Worm (Caenorhabditis elegans): Measurements from ENCODE around the gene F47B8.3.
A peak's percentile ranks its signal among the peaks of the same experiment; 100 is the strongest.

F47B8.3 gene

DNA sequence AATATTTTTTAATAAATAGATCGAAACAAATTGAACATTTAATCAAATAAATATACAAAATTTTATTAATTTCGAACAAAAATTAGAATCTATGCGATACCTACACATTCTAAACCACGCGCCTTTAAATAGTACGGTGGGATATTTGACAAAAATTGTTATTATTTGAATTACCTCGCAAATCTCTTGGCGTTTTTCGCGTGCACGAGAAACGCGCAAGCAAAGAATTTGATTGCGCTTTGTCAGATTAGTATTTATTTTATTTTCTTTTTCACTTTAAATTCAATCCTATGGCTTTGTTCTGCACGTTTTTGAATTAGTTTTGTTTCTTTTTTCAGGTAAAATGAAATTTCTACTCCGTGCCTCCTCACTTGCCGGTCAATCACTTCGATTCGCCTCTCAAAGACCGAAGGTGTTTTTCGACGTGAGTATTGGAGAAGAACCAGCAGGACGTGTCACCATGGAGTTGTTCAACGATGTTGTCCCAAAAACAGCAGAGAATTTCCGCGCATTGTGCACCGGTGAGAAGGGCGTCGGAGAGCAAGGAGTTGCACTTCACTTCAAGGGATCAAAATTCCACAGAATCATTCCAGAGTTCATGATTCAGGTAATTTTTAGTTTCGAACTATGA is 33.0 kb upstream of the F47B8.3 start, which contains the start of gene cyn-1 (continued):
- TF ChIP-seq F13H6.1 (tag; optimal IDR thresholded peaks at IDR 0.05) (no peak), ceh-18 (tag; optimal IDR thresholded peaks at IDR 0.05) (peak; percentile 33), ceh-30 (tag; optimal IDR thresholded peaks at IDR 0.05) (no peak)

DNA sequence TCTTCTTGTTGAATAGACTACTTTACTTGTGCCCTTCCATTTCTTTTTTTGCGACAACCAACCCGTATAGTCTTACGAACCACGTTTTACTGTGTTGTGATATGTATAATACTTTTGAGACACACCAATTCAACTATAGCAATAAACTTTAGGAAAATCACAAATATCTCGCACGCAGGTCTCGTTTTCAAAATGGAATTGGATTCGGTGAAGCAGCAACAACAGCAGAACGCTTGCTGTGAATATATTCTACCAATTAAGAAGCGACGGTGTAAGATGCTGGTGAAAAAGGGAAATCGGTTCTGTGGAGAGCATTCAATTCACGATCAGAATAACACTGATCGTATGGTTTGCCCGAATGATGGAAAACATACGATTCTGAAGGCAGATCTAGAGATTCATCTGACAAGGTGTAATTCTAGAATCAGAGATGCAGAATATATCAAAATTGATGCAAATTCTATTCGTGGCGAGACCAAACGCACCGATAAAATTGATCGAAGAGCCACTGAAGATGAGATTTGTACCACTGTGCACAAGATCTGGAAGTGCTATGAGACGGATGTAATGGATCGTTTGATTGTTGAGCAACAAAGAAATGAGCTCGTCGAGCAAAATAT is 31.6 kb upstream of the F47B8.3 start, which contains the start of gene Y49A3A.3:
TSS of gene Y49A3A.3 (plus strand) at position 153 of the 620 bp plus-strand sequence.
- peak; percentile 52 for TF ChIP-seq ama-1 (optimal IDR thresholded peaks at IDR 0.05)
- no peak for TF ChIP-seq F13H6.1 (tag; optimal IDR thresholded peaks at IDR 0.05)

DNA sequence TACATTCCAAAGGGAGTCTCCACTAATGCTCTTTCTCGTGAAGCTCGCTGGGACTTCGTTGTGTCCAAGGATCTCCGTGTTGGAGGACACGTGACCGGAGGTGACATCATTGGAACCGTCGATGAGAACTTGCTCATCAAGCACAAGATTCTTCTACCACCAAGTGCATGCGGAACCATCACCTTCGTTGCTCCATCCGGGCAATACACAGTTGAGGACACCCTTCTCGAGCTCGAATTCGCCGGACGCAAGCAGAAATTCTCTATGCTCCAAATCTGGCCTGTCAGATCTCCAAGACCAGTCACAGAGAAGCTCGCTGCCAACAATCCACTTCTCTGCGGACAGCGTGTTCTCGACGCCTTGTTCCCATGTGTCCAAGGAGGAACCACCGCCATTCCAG is 29.2 kb upstream of the F47B8.3 start:
- TF ChIP-seq ceh-18 (tag; optimal IDR thresholded peaks at IDR 0.05), result no peak
- no peak for TF ChIP-seq unc-55 (GFP tag; optimal IDR thresholded peaks at IDR 0.05)
- TF ChIP-seq C08G9.2 (tag; optimal IDR thresholded peaks at IDR 0.05), result no peak
- no peak for TF ChIP-seq pha-4 (tag; optimal IDR thresholded peaks at IDR 0.05)
- no peak for TF ChIP-seq nfya-1 (tag; optimal IDR thresholded peaks at IDR 0.05)
- no peak for TF ChIP-seq pros-1 (tag; optimal IDR thresholded peaks at IDR 0.05)
- no peak for TF ChIP-seq dmd-4 (tag; optimal IDR thresholded peaks at IDR 0.05; ENCODE audit: borderline replicate concordance)
- no peak for TF ChIP-seq unc-3 (GFP tag; conservative IDR thresholded peaks at IDR 0.05)
- TF ChIP-seq unc-3 (tag; optimal IDR thresholded peaks at IDR 0.05), result no peak
- TF ChIP-seq sox-2 (GFP tag; IDR thresholded peaks at IDR 0.05), result no peak
- no peak for TF ChIP-seq odd-2 (tag; optimal IDR thresholded peaks at IDR 0.05)
- no peak for TF ChIP-seq ceh-31 (tag; optimal IDR thresholded peaks at IDR 0.05)

DNA sequence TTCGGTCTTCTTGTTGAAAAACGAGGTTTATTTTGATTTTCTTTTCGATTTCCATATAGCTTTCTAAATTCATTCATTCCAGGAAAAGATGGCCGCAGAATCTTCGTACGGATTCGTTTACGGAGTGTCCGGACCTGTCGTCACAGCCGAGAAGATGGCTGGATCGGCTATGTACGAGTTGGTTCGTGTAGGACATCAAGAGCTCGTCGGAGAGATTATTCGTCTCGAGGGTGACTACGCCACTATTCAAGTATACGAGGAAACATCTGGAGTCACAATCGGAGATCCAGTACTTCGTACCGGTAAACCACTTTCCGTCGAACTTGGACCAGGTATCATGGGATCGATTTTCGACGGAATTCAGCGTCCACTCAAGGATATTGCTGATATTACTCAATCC is 28.8 kb upstream of the F47B8.3 start, which contains the start of gene vha-13:
TSS of gene vha-13 (plus strand) at position 81 of the 400 bp plus-strand sequence.
- TF ChIP-seq odd-2 (tag; optimal IDR thresholded peaks at IDR 0.05) (no peak), gmeb-2 (tag; optimal IDR thresholded peaks at IDR 0.05) (no peak), elt-2 (tag; optimal IDR thresholded peaks at IDR 0.05) (no peak), unc-55 (GFP tag; optimal IDR thresholded peaks at IDR 0.05) (no peak), T23F11.4 (GFP tag; optimal IDR thresholded peaks at IDR 0.05) (no peak), ceh-18 (tag; optimal IDR thresholded peaks at IDR 0.05) (no peak), hlh-6 (tag; optimal IDR thresholded peaks at IDR 0.05) (no peak), ceh-45 (GFP tag; IDR thresholded peaks at IDR 0.05) (no peak), ahr-1 (tag; optimal IDR thresholded peaks at IDR 0.05) (no peak), che-1 (tag; optimal IDR thresholded peaks at IDR 0.05) (no peak), dve-1 (tag; optimal IDR thresholded peaks at IDR 0.05) (no peak), eyg-1 (tag; optimal IDR thresholded peaks at IDR 0.05) (no peak), ets-4 (tag; optimal IDR thresholded peaks at IDR 0.05) (no peak)

DNA sequence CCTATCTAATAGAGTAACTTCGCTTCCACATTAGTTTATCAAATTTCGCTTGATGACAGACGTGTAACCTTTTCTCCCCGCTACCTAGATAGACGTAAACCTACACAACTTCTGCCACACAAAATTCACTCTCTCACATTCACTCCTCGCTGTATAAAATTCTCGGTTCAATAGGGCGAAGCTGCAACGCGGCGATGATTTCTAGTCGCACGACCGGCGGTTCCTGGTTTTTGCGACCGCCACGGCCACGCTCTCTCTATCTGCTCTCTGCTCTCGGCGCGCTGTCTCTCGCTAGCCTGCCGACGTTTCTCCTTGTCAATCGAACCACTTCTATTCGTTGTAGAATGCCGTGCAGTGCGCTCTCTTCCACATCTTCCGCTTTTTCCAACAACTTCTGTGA is 28.1 kb upstream of the F47B8.3 start:
- no peak for TF ChIP-seq ceh-22 (tag; optimal IDR thresholded peaks at IDR 0.05)
- peak; percentile 60 for TF ChIP-seq rnt-1 (tag; optimal IDR thresholded peaks at IDR 0.05)
- peak; percentile 78 for TF ChIP-seq ceh-31 (tag; optimal IDR thresholded peaks at IDR 0.05)
- no peak for TF ChIP-seq tbx-7 (tag; optimal IDR thresholded peaks at IDR 0.05)
- peak; percentile 0 for TF ChIP-seq madf-2 (tag; optimal IDR thresholded peaks at IDR 0.05)
- TF ChIP-seq ceh-18 (tag; optimal IDR thresholded peaks at IDR 0.05), result peak; percentile 79
- no peak for TF ChIP-seq gmeb-2 (tag; optimal IDR thresholded peaks at IDR 0.05)
- no peak for TF ChIP-seq hlh-13 (GFP tag; optimal IDR thresholded peaks at IDR 0.05)
- no peak for TF ChIP-seq ceh-45 (GFP tag; IDR thresholded peaks at IDR 0.05)
- no peak for TF ChIP-seq pha-4 (tag; optimal IDR thresholded peaks at IDR 0.05)
- no peak for TF ChIP-seq unc-3 (GFP tag; conservative IDR thresholded peaks at IDR 0.05)
- no peak for TF ChIP-seq unc-3 (tag; optimal IDR thresholded peaks at IDR 0.05)
- TF ChIP-seq eyg-1 (tag; optimal IDR thresholded peaks at IDR 0.05), result no peak
- no peak for TF ChIP-seq elt-4 (tag; optimal IDR thresholded peaks at IDR 0.05)
- no peak for TF ChIP-seq dmd-4 (tag; optimal IDR thresholded peaks at IDR 0.05; ENCODE audit: borderline replicate concordance)
- peak; percentile 15 for TF ChIP-seq pqm-1 (tag; optimal IDR thresholded peaks at IDR 0.05)
- no peak for TF ChIP-seq hlh-15 (tag; optimal IDR thresholded peaks at IDR 0.05)
- TF ChIP-seq F13H6.1 (tag; optimal IDR thresholded peaks at IDR 0.05), result peak; percentile 3
- TF ChIP-seq ztf-16 (tag; optimal IDR thresholded peaks at IDR 0.05), result no peak
- no peak for TF ChIP-seq ahr-1 (tag; optimal IDR thresholded peaks at IDR 0.05)
- peak; percentile 11 for TF ChIP-seq hlh-8 (tag; optimal IDR thresholded peaks at IDR 0.05)
- no peak for TF ChIP-seq pax-1 (tag; optimal IDR thresholded peaks at IDR 0.05)
- TF ChIP-seq ama-1 (optimal IDR thresholded peaks at IDR 0.05), result no peak
- TF ChIP-seq ceh-34 (tag; optimal IDR thresholded peaks at IDR 0.05), result peak; percentile 43
- no peak for TF ChIP-seq lin-11 (tag; optimal IDR thresholded peaks at IDR 0.05)
- no peak for TF ChIP-seq pag-3 (tag; optimal IDR thresholded peaks at IDR 0.05; ENCODE audit: borderline replicate concordance)
- peak; percentile 41 for TF ChIP-seq hlh-6 (tag; optimal IDR thresholded peaks at IDR 0.05)
- peak; percentile 54 for TF ChIP-seq ref-2 (tag; optimal IDR thresholded peaks at IDR 0.05)
- TF ChIP-seq ceh-14 (tag; optimal IDR thresholded peaks at IDR 0.05), result peak; percentile 55
- no peak for TF ChIP-seq npax-4 (tag; optimal IDR thresholded peaks at IDR 0.05)

Data from whole organism, late embryonic.